Fruit fly (Drosophila melanogaster): ENCODE data around the gene CG12746.

Gene CG12746

DNA sequence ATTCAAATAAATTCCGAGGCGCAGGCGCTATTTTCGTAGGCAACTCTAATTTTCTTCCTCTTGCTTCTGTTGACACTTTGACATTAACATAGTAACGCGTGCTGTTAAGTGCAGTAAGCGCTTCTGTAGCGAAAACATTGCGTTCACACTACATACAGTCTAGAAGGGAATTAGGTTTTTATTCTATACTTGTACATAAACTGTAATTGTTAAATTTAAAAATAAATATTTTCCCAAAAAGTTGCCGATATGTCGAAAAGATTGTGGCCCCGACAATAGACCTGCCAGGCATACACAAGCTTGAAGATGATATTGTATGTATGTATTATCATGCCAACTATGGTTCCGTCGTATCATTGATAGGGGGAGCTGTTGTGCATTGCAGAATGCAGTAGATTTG, 41.8 kb downstream of the CG12746 start, which contains the start of gene asl (continued):
- peak; percentile 60 for TF ChIP-seq D19A (tag; optimal IDR thresholded peaks at IDR 0.05)
- TF ChIP-seq CG32767 (GFP tag; IDR thresholded peaks at IDR 0.05), result 0 out of 2 replicates have a peak, but pooled peaks have one; percentile 43
- TF ChIP-seq ase (GFP tag; IDR thresholded peaks at IDR 0.05), result peak; percentile 55; the same call in 1 of the 3 replicates
- no peak for TF ChIP-seq CG11093 (GFP tag; IDR thresholded peaks at IDR 0.05)
- peak; percentile 85 for TF ChIP-seq pzg (GFP tag; optimal IDR thresholded peaks at IDR 0.05)
- peak; percentile 41 for TF ChIP-seq cg (GFP tag; optimal IDR thresholded peaks at IDR 0.05)
- no peak for TF ChIP-seq CG6854 (GFP tag; optimal IDR thresholded peaks at IDR 0.05)
- no peak for TF ChIP-seq CG8478 (optimal IDR thresholded peaks at IDR 0.05)
- TF ChIP-seq kay (GFP tag; optimal IDR thresholded peaks at IDR 0.05), result no peak
- peak; percentile 19 for TF ChIP-seq CG9876 (GFP tag; optimal IDR thresholded peaks at IDR 0.05)
- TF ChIP-seq Spps (tag; optimal IDR thresholded peaks at IDR 0.05), result peak; percentile 26
- TF ChIP-seq CG14860 (GFP tag; IDR thresholded peaks at IDR 0.05; ENCODE audit: partially characterized antibody), result no peak
- TF ChIP-seq vfl (GFP tag; optimal IDR thresholded peaks at IDR 0.05), result peak; percentile 16
- TF ChIP-seq Sry-δ (GFP tag; optimal IDR thresholded peaks at IDR 0.05), result peak; percentile 42
- no peak for TF ChIP-seq seq (GFP tag; IDR thresholded peaks at IDR 0.05)
- 0 out of 2 replicates have a peak, but pooled peaks have one; percentile 26 for TF ChIP-seq CG11696 (GFP tag; IDR thresholded peaks at IDR 0.05)
- TF ChIP-seq bigmax (GFP tag; optimal IDR thresholded peaks at IDR 0.05), result no peak
- peak; percentile 50 for TF ChIP-seq wek (GFP tag; optimal IDR thresholded peaks at IDR 0.05)
- TF ChIP-seq grau (tag; optimal IDR thresholded peaks at IDR 0.05), result peak; percentile 78
- TF ChIP-seq ATbp (GFP tag; optimal IDR thresholded peaks at IDR 0.05), result peak; percentile 32
- peak; percentile 67 for TF ChIP-seq nerfin-1 (tag; optimal IDR thresholded peaks at IDR 0.05)
- no peak for TF ChIP-seq unc-4 (GFP tag; IDR thresholded peaks at IDR 0.05; ENCODE audit: partially characterized antibody)
- TF ChIP-seq CG16863 (GFP tag; optimal IDR thresholded peaks at IDR 0.05), result peak; percentile 34
- no peak for TF ChIP-seq CG10959 (GFP tag; IDR thresholded peaks at IDR 0.05)
- TF ChIP-seq Dip3 (GFP tag; optimal IDR thresholded peaks at IDR 0.05), result peak; percentile 73
- peak; percentile 81 for TF ChIP-seq phol (tag; optimal IDR thresholded peaks at IDR 0.05)
- TF ChIP-seq NFAT (GFP tag; IDR thresholded peaks at IDR 0.05), result no peak
- peak; percentile 33 for TF ChIP-seq B-H2 (GFP tag; optimal IDR thresholded peaks at IDR 0.05)
- TF ChIP-seq ken (GFP tag; IDR thresholded peaks at IDR 0.05), result peak; percentile 65; the same call in 1 of the 3 replicates
- TF ChIP-seq nau (GFP tag; optimal IDR thresholded peaks at IDR 0.05), result no peak
- TF ChIP-seq Abd-B (GFP tag; optimal IDR thresholded peaks at IDR 0.05), result peak; percentile 68
- TF ChIP-seq Vsx1 (GFP tag; optimal IDR thresholded peaks at IDR 0.05), result no peak
- peak; percentile 81 for TF ChIP-seq CoRest (tag; optimal IDR thresholded peaks at IDR 0.05)
- TF ChIP-seq CG4854 (GFP tag; optimal IDR thresholded peaks at IDR 0.05), result peak; percentile 59
- TF ChIP-seq CG8944 (GFP tag; optimal IDR thresholded peaks at IDR 0.05), result peak; percentile 33
- TF ChIP-seq CG9609 (GFP tag; optimal IDR thresholded peaks at IDR 0.05), result peak; percentile 11
- no peak for TF ChIP-seq tap (tag; optimal IDR thresholded peaks at IDR 0.05)
- TF ChIP-seq emc (GFP tag; optimal IDR thresholded peaks at IDR 0.05), result peak; percentile 7
- TF ChIP-seq CG2889 (GFP tag; IDR thresholded peaks at IDR 0.05), result no peak
- TF ChIP-seq dimm (GFP tag; IDR thresholded peaks at IDR 0.05), result no peak
- peak; percentile 19 for TF ChIP-seq Sry-β (GFP tag; optimal IDR thresholded peaks at IDR 0.05)
- peak; percentile 94 for TF ChIP-seq CG30020 (tag; optimal IDR thresholded peaks at IDR 0.05)
- TF ChIP-seq az2 (GFP tag; optimal IDR thresholded peaks at IDR 0.05), result peak; percentile 56
- TF ChIP-seq Lim3 (GFP tag; IDR thresholded peaks at IDR 0.05), result no peak
- no peak for TF ChIP-seq CG7928 (GFP tag; optimal IDR thresholded peaks at IDR 0.05)
- peak; percentile 77 for TF ChIP-seq CG9817 (tag; optimal IDR thresholded peaks at IDR 0.05)
- peak; percentile 44 for TF ChIP-seq mam (GFP tag; optimal IDR thresholded peaks at IDR 0.05)
- no peak for TF ChIP-seq CG6254 (GFP tag; optimal IDR thresholded peaks at IDR 0.05)
- peak; percentile 56 for TF ChIP-seq CG1647 (GFP tag; optimal IDR thresholded peaks at IDR 0.05)
- peak; percentile 81 for TF ChIP-seq nmo (GFP tag; optimal IDR thresholded peaks at IDR 0.05)
- peak; percentile 46 for TF ChIP-seq CG9437 (GFP tag; optimal IDR thresholded peaks at IDR 0.05)

Measured in whole organism, embryonic.